Worm (Caenorhabditis elegans) whole organism, mixed stage, embryonic: ENCODE data around the gene F38H4.3.

ENCODE experiments used
- M03D4.4 ChIP-seq: sonication (generic microtip); optimal IDR thresholded peaks from 2 replicates; lab custom pipeline; 2017; ENCODE audit warnings: mild to moderate bottlenecking, missing genetic modification characterization, missing compliant biosample characterization
- blmp-1 ChIP-seq: fragments of 150-350 bp; optimal IDR thresholded peaks from 2 replicates; lab custom pipeline; 2014; ENCODE audit warnings: missing biosample characterization, missing genetic modification characterization
- ceh-39 ChIP-seq: fragments of 150-350 bp; optimal IDR thresholded peaks from 2 replicates; lab custom pipeline; 2014; ENCODE audit warnings: missing biosample characterization, missing genetic modification characterization
- ceh-43 ChIP-seq: fragments of 200-800 bp; sonication (Bioruptor generic); optimal IDR thresholded peaks from 2 replicates; lab custom pipeline; 2018; ENCODE audit warnings: mild to moderate bottlenecking, missing genetic modification characterization, moderate library complexity, missing compliant biosample characterization
- ces-1 ChIP-seq: fragments of 150-350 bp; optimal IDR thresholded peaks from 2 replicates; lab custom pipeline; 2014; ENCODE audit warnings: missing biosample characterization, missing genetic modification reagents, missing genetic modification characterization
- drap-1 ChIP-seq: fragments of 200-800 bp; sonication (Bioruptor generic); optimal IDR thresholded peaks from 3 replicates; lab custom pipeline; 2018; ENCODE audit warnings: mild to moderate bottlenecking, missing genetic modification characterization, missing compliant biosample characterization
- elt-1 ChIP-seq: sonication (generic microtip); optimal IDR thresholded peaks from 2 replicates; lab custom pipeline; 2017; ENCODE audit warnings: missing genetic modification characterization, mild to moderate bottlenecking, missing compliant biosample characterization, antibody characterized with exemption, moderate library complexity, borderline replicate concordance; ENCODE audit not compliant: insufficient read depth
- elt-3 ChIP-seq: fragments of 150-350 bp; optimal IDR thresholded peaks from 2 replicates; lab custom pipeline; 2014; ENCODE audit warnings: missing biosample characterization, missing genetic modification characterization
- flh-1 ChIP-seq: fragments of 200-800 bp; sonication (Bioruptor generic); optimal IDR thresholded peaks from 2 replicates; lab custom pipeline; 2018; ENCODE audit warnings: mild to moderate bottlenecking, missing genetic modification characterization, moderate library complexity, missing compliant biosample characterization
- ham-2 ChIP-seq: fragments of 200-800 bp; sonication (Bioruptor generic); optimal IDR thresholded peaks from 2 replicates; lab custom pipeline; 2018; ENCODE audit warnings: mild to moderate bottlenecking, missing genetic modification characterization, missing compliant biosample characterization
- hlh-1 ChIP-seq: fragments of 150-350 bp; optimal IDR thresholded peaks from 2 replicates; lab custom pipeline; 2014; ENCODE audit warnings: missing biosample characterization, missing genetic modification reagents, missing genetic modification characterization
- lin-13 ChIP-seq: fragments of 150-350 bp; optimal IDR thresholded peaks from 2 replicates; lab custom pipeline; 2014; ENCODE audit warnings: missing biosample characterization, missing genetic modification characterization
- lin-32 ChIP-seq: fragments of 200-800 bp; sonication (Bioruptor generic); optimal IDR thresholded peaks from 2 replicates; lab custom pipeline; 2018; ENCODE audit warnings: mild to moderate bottlenecking, missing genetic modification characterization, missing compliant biosample characterization
- lsy-2 ChIP-seq: fragments of 150-350 bp; optimal IDR thresholded peaks from 2 replicates; lab custom pipeline; 2014; ENCODE audit warnings: missing biosample characterization, missing genetic modification characterization
- mab-5 ChIP-seq: fragments of 150-350 bp; optimal IDR thresholded peaks from 2 replicates; lab custom pipeline; 2014; ENCODE audit warnings: missing biosample characterization, missing genetic modification characterization
- mep-1 ChIP-seq: fragments of 150-350 bp; optimal IDR thresholded peaks from 2 replicates; lab custom pipeline; 2017; ENCODE audit warnings: missing biosample characterization, missing genetic modification reagents, missing genetic modification characterization, inconsistent platforms
- mls-2 ChIP-seq: sonication (generic microtip); optimal IDR thresholded peaks from 2 replicates; lab custom pipeline; 2016; ENCODE audit warnings: mild to moderate bottlenecking, missing genetic modification characterization, moderate library complexity, missing compliant biosample characterization
- nhr-12 ChIP-seq: fragments of 150-350 bp; optimal IDR thresholded peaks from 2 replicates; lab custom pipeline; 2014; ENCODE audit warnings: missing biosample characterization, missing genetic modification characterization
- nhr-2 ChIP-seq: fragments of 150-350 bp; optimal IDR thresholded peaks from 2 replicates; lab custom pipeline; 2014; ENCODE audit warnings: missing biosample characterization, missing genetic modification characterization
- nhr-237 ChIP-seq: fragments of 150-350 bp; optimal IDR thresholded peaks from 2 replicates; lab custom pipeline; 2014; ENCODE audit warnings: missing biosample characterization, missing genetic modification characterization
- nhr-28 ChIP-seq: fragments of 150-350 bp; optimal IDR thresholded peaks from 2 replicates; lab custom pipeline; 2014; ENCODE audit warnings: missing biosample characterization, missing genetic modification characterization
- nhr-76 ChIP-seq: sonication (generic microtip); optimal IDR thresholded peaks from 2 replicates; lab custom pipeline; 2017; ENCODE audit warnings: missing biosample characterization, missing genetic modification characterization
- pha-4 ChIP-seq: fragments of 150-350 bp; optimal IDR thresholded peaks from 2 replicates; lab custom pipeline; 2018; ENCODE audit warnings: missing biosample characterization, missing genetic modification reagents, missing genetic modification characterization
- sem-2 ChIP-seq: fragments of 200-800 bp; sonication (Bioruptor generic); optimal IDR thresholded peaks from 2 replicates; lab custom pipeline; 2018; ENCODE audit warnings: mild to moderate bottlenecking, missing genetic modification characterization, missing compliant biosample characterization
- snpc-4 ChIP-seq: fragments of 150-350 bp; optimal IDR thresholded peaks from 2 replicates; lab custom pipeline; 2014; ENCODE audit warnings: missing biosample characterization, missing genetic modification characterization
- sptf-1 ChIP-seq: sonication (generic microtip); optimal IDR thresholded peaks from 2 replicates; lab custom pipeline; 2017; ENCODE audit warnings: mild to moderate bottlenecking, missing genetic modification characterization, moderate library complexity, missing compliant biosample characterization
- unc-120 ChIP-seq: sonication (generic microtip); optimal IDR thresholded peaks from 2 replicates; lab custom pipeline; 2017; ENCODE audit warnings: missing genetic modification characterization, missing compliant biosample characterization; ENCODE audit not compliant: poor library complexity, severe bottlenecking
- unc-39 ChIP-seq: fragments of 150-350 bp; optimal IDR thresholded peaks from 2 replicates; lab custom pipeline; 2014; ENCODE audit warnings: missing biosample characterization, missing genetic modification characterization
- unc-62 ChIP-seq: fragments of 150-350 bp; optimal IDR thresholded peaks from 2 replicates; lab custom pipeline; 2014; ENCODE audit warnings: missing biosample characterization, missing genetic modification reagents, missing genetic modification characterization
- zip-8 ChIP-seq: fragments of 150-350 bp; optimal IDR thresholded peaks from 2 replicates; lab custom pipeline; 2014; ENCODE audit warnings: missing biosample characterization, missing genetic modification characterization
- ztf-11 ChIP-seq: fragments of 150-350 bp; optimal IDR thresholded peaks from 2 replicates; lab custom pipeline; 2014; ENCODE audit warnings: missing biosample characterization, missing genetic modification characterization

Gene F38H4.3

ce11 chrIV:11842121-11842520, at the start of gene F38H4.3:
Gene F38H4.3 (plus strand): TSS chrIV:11842421.
- no peak for TF ChIP-seq nhr-237 (tag; lab: Kevin White, UChicago)
- TF ChIP-seq elt-3 (tag; lab: Kevin White, UChicago) = no peak
- TF ChIP-seq drap-1 (GFP tag; lab: Kevin White, UChicago) = no peak
- no peak for TF ChIP-seq zip-8 (tag; lab: Kevin White, UChicago)
- no peak for TF ChIP-seq snpc-4
- TF ChIP-seq nhr-12 (tag; lab: Kevin White, UChicago) = no peak
- TF ChIP-seq M03D4.4 (tag; lab: Kevin White, UChicago) = no peak
- TF ChIP-seq ceh-39 (tag; lab: Kevin White, UChicago) = no peak
- no peak for TF ChIP-seq nhr-28 (tag; lab: Kevin White, UChicago)
- TF ChIP-seq ceh-43 (GFP tag; lab: Kevin White, UChicago) = no peak
- TF ChIP-seq mls-2 (tag; lab: Kevin White, UChicago) = no peak

DNA sequence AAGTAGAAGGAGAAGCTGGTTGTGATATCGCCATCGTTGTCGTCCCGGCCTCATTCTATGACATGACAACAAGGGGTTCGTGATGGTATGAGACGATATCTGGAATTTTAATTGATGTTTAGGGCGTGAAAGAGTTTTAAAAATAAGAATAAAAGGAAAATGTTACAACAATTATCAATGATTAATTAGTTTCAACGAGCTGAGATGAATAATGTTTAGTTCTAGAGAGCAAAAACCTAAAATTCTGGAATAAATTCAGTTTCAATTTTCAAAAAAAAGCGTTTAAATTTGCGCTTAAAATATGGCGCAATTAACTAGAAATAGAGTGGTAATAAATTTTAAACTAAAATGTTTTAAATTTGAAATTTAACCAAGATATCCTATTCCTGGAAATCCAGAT, 49.7 kb upstream of the F38H4.3 start, which contains the start of gene H01G02.3:
Gene H01G02.3 (minus strand): TSS at position 101 of the 400 bp plus-strand sequence.
- TF ChIP-seq flh-1 (no peak), ces-1 (no peak)

- TF ChIP-seq lin-13 (tag; lab: Kevin White, UChicago) = no peak
- peak; percentile 73 for TF ChIP-seq ces-1
These were observed 49.1 kb upstream of the F38H4.3 start for ce11 chrIV:11793170-11793569.

DNA sequence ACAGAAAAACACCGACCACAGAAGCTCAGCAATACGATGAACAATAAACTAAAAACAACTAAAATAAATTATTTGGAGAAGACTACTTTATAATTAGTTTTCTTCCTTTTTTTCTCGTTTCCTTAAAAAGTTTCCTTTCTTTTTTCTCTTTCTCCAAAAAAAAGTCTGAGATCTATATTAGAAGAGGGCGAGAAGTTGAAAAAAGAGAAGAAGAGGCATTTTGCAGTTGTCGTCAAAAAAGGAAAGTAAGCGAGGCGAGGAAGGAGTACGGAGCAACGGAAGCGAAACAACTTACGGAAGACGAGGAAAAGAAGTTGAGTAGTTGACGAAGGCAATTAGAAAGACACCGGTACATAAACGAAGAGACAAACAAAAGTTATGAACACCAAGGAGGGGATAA, 46.3 kb upstream of the F38H4.3 start:
- TF ChIP-seq lsy-2 (tag; lab: Kevin White, UChicago) = no peak
- no peak for TF ChIP-seq lin-32 (GFP tag; lab: Kevin White, UChicago)
- TF ChIP-seq ceh-39 (tag; lab: Kevin White, UChicago) = no peak
- TF ChIP-seq mls-2 (tag; lab: Kevin White, UChicago) = no peak
- no peak for TF ChIP-seq pha-4
- TF ChIP-seq ztf-11 (tag; lab: Kevin White, UChicago) = no peak
- no peak for TF ChIP-seq nhr-2
- TF ChIP-seq unc-62 = no peak
- no peak for TF ChIP-seq mep-1 (tag; lab: Kevin White, UChicago)
- TF ChIP-seq nhr-76 (tag; lab: Kevin White, UChicago) = no peak
- TF ChIP-seq unc-39 (tag; lab: Kevin White, UChicago) = no peak
- TF ChIP-seq mab-5 (tag; lab: Kevin White, UChicago) = no peak
- TF ChIP-seq elt-1 (tag; lab: Kevin White, UChicago) = no peak
- TF ChIP-seq unc-120 = no peak
- no peak for TF ChIP-seq hlh-1 (tag; lab: Kevin White, UChicago)
- no peak for TF ChIP-seq ham-2 (GFP tag; lab: Kevin White, UChicago)
- no peak for TF ChIP-seq drap-1 (GFP tag; lab: Kevin White, UChicago)
- TF ChIP-seq blmp-1 (tag; lab: Kevin White, UChicago) = no peak

- peak; percentile 60 for TF ChIP-seq ces-1
- no peak for TF ChIP-seq flh-1
These were observed 45.4 kb upstream of the F38H4.3 start for ce11 chrIV:11796818-11797217.

ce11 chrIV:11799240-11799639, 43.0 kb upstream of the F38H4.3 start:
- no peak for TF ChIP-seq unc-120
- peak; percentile 58 for TF ChIP-seq unc-62

DNA sequence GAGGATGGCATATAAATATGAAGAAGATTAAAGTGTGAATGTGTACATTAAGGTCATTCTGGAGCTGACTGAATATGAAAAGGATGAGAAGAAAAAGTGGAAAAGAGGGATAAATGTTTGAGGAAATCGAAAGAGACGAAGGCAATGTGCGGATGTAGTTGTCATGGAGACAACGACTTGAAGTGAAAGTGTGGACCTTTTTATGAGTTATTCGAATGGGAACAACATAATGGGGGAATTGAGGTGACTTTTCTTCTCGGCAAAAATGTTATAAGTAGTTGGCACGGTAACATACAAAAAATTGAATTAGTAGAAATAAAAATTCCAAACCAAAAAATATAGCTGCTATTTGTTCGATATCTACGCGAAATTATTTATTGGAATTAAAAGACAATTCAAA, 41.1 kb upstream of the F38H4.3 start, which contains the start of gene dyf-18:
Gene dyf-18 (minus strand): TSS at position 101 of the 400 bp plus-strand sequence.
- TF ChIP-seq nhr-76 (tag; lab: Kevin White, UChicago) = no peak
- no peak for TF ChIP-seq nhr-2
- TF ChIP-seq sem-2 (GFP tag; lab: Kevin White, UChicago) = no peak
- TF ChIP-seq unc-39 (tag; lab: Kevin White, UChicago) = no peak
- no peak for TF ChIP-seq mep-1 (tag; lab: Kevin White, UChicago)
- TF ChIP-seq snpc-4 = no peak
- TF ChIP-seq lin-32 (GFP tag; lab: Kevin White, UChicago) = no peak
- TF ChIP-seq flh-1 = no peak
- no peak for TF ChIP-seq unc-120
- TF ChIP-seq M03D4.4 (tag; lab: Kevin White, UChicago) = no peak
- no peak for TF ChIP-seq sptf-1 (tag; lab: Kevin White, UChicago)
- no peak for TF ChIP-seq zip-8 (tag; lab: Kevin White, UChicago)
- no peak for TF ChIP-seq ceh-39 (tag; lab: Kevin White, UChicago)
- TF ChIP-seq lin-13 (tag; lab: Kevin White, UChicago) = no peak
- TF ChIP-seq blmp-1 (tag; lab: Kevin White, UChicago) = no peak
